Worm (Caenorhabditis elegans): Measurements from ENCODE around the gene C07A12.7.

Gene C07A12.7

DNA sequence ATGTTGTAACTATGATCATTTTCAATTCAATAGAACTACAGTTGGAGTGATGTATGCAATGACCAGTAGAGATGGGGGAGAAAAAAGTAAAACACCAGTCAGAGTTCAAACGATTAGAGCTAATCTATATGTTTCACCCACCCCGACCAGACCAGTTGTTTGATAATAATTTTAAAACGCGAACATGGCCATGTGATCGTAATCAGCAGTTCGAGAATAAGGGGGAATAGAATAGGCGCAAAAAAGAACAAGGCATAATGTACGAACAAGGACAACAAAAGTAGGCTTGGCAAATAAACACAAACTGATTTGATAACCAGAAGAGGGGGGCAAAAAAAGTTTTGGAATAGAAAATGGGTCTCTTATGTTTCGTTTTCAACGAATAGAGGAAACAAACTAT is 23.9 kb downstream of the C07A12.7 start:
- peak; percentile 45 for TF ChIP-seq mep-1 (tag; optimal IDR thresholded peaks at IDR 0.05)
- TF ChIP-seq R02D3.7 (tag; optimal IDR thresholded peaks at IDR 0.05): no peak
- TF ChIP-seq lsy-2 (tag; optimal IDR thresholded peaks at IDR 0.05): no peak
- no peak for TF ChIP-seq daf-19 (GFP tag; conservative IDR thresholded peaks at IDR 0.05)
- no peak for TF ChIP-seq T26A8.4 (GFP tag; IDR thresholded peaks at IDR 0.05)
- TF ChIP-seq jun-1 (tag; optimal IDR thresholded peaks at IDR 0.05): no peak
- no peak for TF ChIP-seq unc-39 (tag; optimal IDR thresholded peaks at IDR 0.05)
- no peak for TF ChIP-seq lin-38 (GFP tag; IDR thresholded peaks at IDR 0.05)
- TF ChIP-seq D1046.2 (GFP tag; IDR thresholded peaks at IDR 0.05): no peak
- TF ChIP-seq snpc-1.2 (GFP tag; IDR thresholded peaks at IDR 0.05): no peak
- no peak for TF ChIP-seq cey-2 (tag; optimal IDR thresholded peaks at IDR 0.05; ENCODE audit: borderline replicate concordance, insufficient read depth)
- TF ChIP-seq mxl-2 (GFP tag; conservative IDR thresholded peaks at IDR 0.05): no peak
- TF ChIP-seq nhr-28 (tag; optimal IDR thresholded peaks at IDR 0.05): peak; percentile 81
- TF ChIP-seq lin-1 (GFP tag; IDR thresholded peaks at IDR 0.05): 0 out of 2 replicates have a peak, but pooled peaks have one; percentile 21
- no peak for TF ChIP-seq lin-15B (tag; optimal IDR thresholded peaks at IDR 0.05)
- TF ChIP-seq lin-29 (GFP tag; IDR thresholded peaks at IDR 0.05): no peak
- no peak for TF ChIP-seq sdz-12 (GFP tag; optimal IDR thresholded peaks at IDR 0.05)
- TF ChIP-seq mdl-1 (tag; optimal IDR thresholded peaks at IDR 0.05): peak in 1 of 2 experiments; percentile 59
- TF ChIP-seq hlh-11 (tag; optimal IDR thresholded peaks at IDR 0.05): peak; percentile 68
- TF ChIP-seq dmd-6 (GFP tag; IDR thresholded peaks at IDR 0.05): peak; percentile 45
- TF ChIP-seq hlh-30 (tag; optimal IDR thresholded peaks at IDR 0.05; ENCODE audit: insufficient read depth): peak; percentile 69
- TF ChIP-seq nhr-10 (tag; optimal IDR thresholded peaks at IDR 0.05): no peak
- no peak for TF ChIP-seq daf-8 (GFP tag; IDR thresholded peaks at IDR 0.05)
- TF ChIP-seq lin-39 (tag; optimal IDR thresholded peaks at IDR 0.05): no peak
- no peak for TF ChIP-seq dmd-9 (GFP tag; IDR thresholded peaks at IDR 0.05)
- 0 out of 2 replicates have a peak, but pooled peaks have one; percentile 37 for TF ChIP-seq php-3 (GFP tag; IDR thresholded peaks at IDR 0.05)
- no peak for TF ChIP-seq mxl-3 (GFP tag; optimal IDR thresholded peaks at IDR 0.05)
- no peak for TF ChIP-seq ztf-7 (tag; optimal IDR thresholded peaks at IDR 0.05)
- TF ChIP-seq nhr-102 (tag; optimal IDR thresholded peaks at IDR 0.05): no peak
- no peak for TF ChIP-seq spr-3 (GFP tag; optimal IDR thresholded peaks at IDR 0.05)
- 0 out of 2 replicates have a peak, but pooled peaks have one; percentile 21 for TF ChIP-seq tra-1 (GFP tag; IDR thresholded peaks at IDR 0.05)
- no peak for TF ChIP-seq ceh-32 (tag; optimal IDR thresholded peaks at IDR 0.05; ENCODE audit: poor library complexity)
- peak; percentile 70 for TF ChIP-seq nhr-77 (tag; optimal IDR thresholded peaks at IDR 0.05)
- TF ChIP-seq lir-3 (tag; optimal IDR thresholded peaks at IDR 0.05): no peak
- TF ChIP-seq nhr-42 (GFP tag; IDR thresholded peaks at IDR 0.05): no peak
- TF ChIP-seq nhr-11 (tag; optimal IDR thresholded peaks at IDR 0.05): no peak
- TF ChIP-seq dve-1 (tag; optimal IDR thresholded peaks at IDR 0.05; ENCODE audit: insufficient read depth): peak; percentile 48
- no peak for TF ChIP-seq daf-16 (GFP tag; optimal IDR thresholded peaks at IDR 0.05)
- TF ChIP-seq daf-16 (tag; optimal IDR thresholded peaks at IDR 0.05): peak; percentile 92
- TF ChIP-seq dmd-8 (GFP tag; IDR thresholded peaks at IDR 0.05): no peak
- TF ChIP-seq rbr-2 (tag; optimal IDR thresholded peaks at IDR 0.05): no peak
- TF ChIP-seq ama-1 (optimal IDR thresholded peaks at IDR 0.05): no peak
- TF ChIP-seq madf-5 (GFP tag; IDR thresholded peaks at IDR 0.05): no peak
- no peak for TF ChIP-seq snpc-4 (tag; optimal IDR thresholded peaks at IDR 0.05)
- TF ChIP-seq pqm-1 (tag; optimal IDR thresholded peaks at IDR 0.05): peak; percentile 82
- no peak for TF ChIP-seq vab-7 (GFP tag; IDR thresholded peaks at IDR 0.05)
- no peak for TF ChIP-seq ceh-62 (tag; optimal IDR thresholded peaks at IDR 0.05)
- peak; percentile 23 for TF ChIP-seq mes-2 (tag; optimal IDR thresholded peaks at IDR 0.05; ENCODE audit: poor library complexity, severe bottlenecking)
- TF ChIP-seq aly-2 (tag; optimal IDR thresholded peaks at IDR 0.05): no peak
- TF ChIP-seq mdt-29 (GFP tag; IDR thresholded peaks at IDR 0.05): no peak
- TF ChIP-seq egl-43 (GFP tag; IDR thresholded peaks at IDR 0.05): no peak
- TF ChIP-seq ctbp-1 (GFP tag; IDR thresholded peaks at IDR 0.05): no peak
